Fruit fly (Drosophila melanogaster): Measurements from ENCODE around the gene Nedd8.

dm6 chr2L:18967897-18968296, 16.3 kb upstream of the Nedd8 start:
- no peak for TF ChIP-seq salm (tag; optimal IDR thresholded peaks at IDR 0.05)
- no peak for TF ChIP-seq odd (GFP tag; optimal IDR thresholded peaks at IDR 0.05)
- no peak for TF ChIP-seq CG8089 (GFP tag; optimal IDR thresholded peaks at IDR 0.05)
- no peak for TF ChIP-seq Hr78 (GFP tag; optimal IDR thresholded peaks at IDR 0.05)
- no peak for TF ChIP-seq oc (tag; optimal IDR thresholded peaks at IDR 0.05)

Measured in whole organism, embryonic.